Fruit fly (Drosophila melanogaster) whole organism, embryonic: ENCODE data around the gene hng2.

Source experiments
- Asciz ChIP-seq: fragments of 200-800 bp; sonication (Bioruptor generic); optimal IDR thresholded peaks from 2 replicates; lab custom pipeline; 2017; ENCODE audit warnings: missing biosample characterization, mild to moderate bottlenecking, missing genetic modification characterization, missing genetic modification reagents
- Awh ChIP-seq: fragments of 200-800 bp; sonication (Bioruptor generic); IDR thresholded peaks from 2 replicates; pipeline ENCODE4, ENCODE4 v1.3.6; 2022; ENCODE audit warnings: missing biosample characterization, missing genetic modification characterization
- Blimp-1 ChIP-seq: fragments of 200-800 bp; sonication (Bioruptor generic); optimal IDR thresholded peaks from 3 replicates; lab custom pipeline; 2018; ENCODE audit warnings: missing biosample characterization, missing genetic modification characterization, mild to moderate bottlenecking, moderate library complexity, missing genetic modification reagents
- Bteb2 ChIP-seq: fragments of 200-800 bp; sonication (Bioruptor generic); optimal IDR thresholded peaks from 2 replicates; lab custom pipeline; 2016; ENCODE audit warnings: missing biosample characterization, missing genetic modification characterization
- CG10321 ChIP-seq: fragments of 200-800 bp; sonication (Bioruptor generic); IDR thresholded peaks from 2 replicates; pipeline ENCODE4 v1.3.6; 2022; ENCODE audit warnings: missing biosample characterization, missing genetic modification characterization
- CG10979 ChIP-seq: fragments of 200-800 bp; sonication (Bioruptor generic); optimal IDR thresholded peaks from 2 replicates; lab custom pipeline; 2018; ENCODE audit warnings: missing biosample characterization, mild to moderate bottlenecking, missing genetic modification characterization, moderate library complexity
- CG11504 ChIP-seq: fragments of 200-800 bp; sonication (Bioruptor generic); optimal IDR thresholded peaks from 3 replicates; lab custom pipeline; 2019; ENCODE audit warnings: missing biosample characterization, mild to moderate bottlenecking, missing genetic modification characterization, moderate library complexity
- CG12104 ChIP-seq: fragments of 200-800 bp; sonication (Bioruptor generic); optimal IDR thresholded peaks from 3 replicates; lab custom pipeline; 2016; ENCODE audit warnings: missing biosample characterization, missing genetic modification characterization
- CG15514 ChIP-seq: fragments of 200-800 bp; sonication (Bioruptor generic); optimal IDR thresholded peaks from 3 replicates; lab custom pipeline; 2017; ENCODE audit warnings: missing biosample characterization, missing genetic modification characterization, mild to moderate bottlenecking, moderate library complexity, missing genetic modification reagents
- CG17361 ChIP-seq: fragments of 200-800 bp; sonication (Bioruptor generic); IDR thresholded peaks from 3 replicates; pipeline ENCODE4 v1.3.6; 2022; ENCODE audit warnings: missing biosample characterization, missing genetic modification characterization
- CG17829 ChIP-seq: fragments of 200-800 bp; optimal IDR thresholded peaks from 2 replicates; lab custom pipeline; 2019; ENCODE audit warnings: missing biosample characterization, mild to moderate bottlenecking, missing genetic modification characterization, moderate library complexity
- CG1792 ChIP-seq: fragments of 200-800 bp; sonication (Bioruptor generic); optimal IDR thresholded peaks from 2 replicates; lab custom pipeline; 2016; ENCODE audit warnings: missing biosample characterization, missing genetic modification characterization
- CG18262 ChIP-seq: fragments of 200-800 bp; optimal IDR thresholded peaks from 3 replicates; lab custom pipeline; 2019; ENCODE audit warnings: missing biosample characterization, mild to moderate bottlenecking, missing genetic modification characterization, moderate library complexity
- CG31441 ChIP-seq: fragments of 200-800 bp; sonication (Bioruptor generic); IDR thresholded peaks from 2 replicates; pipeline ENCODE4 v1.3.6; 2022; ENCODE audit warnings: missing biosample characterization, missing genetic modification characterization
- CG4820 ChIP-seq: fragments of 200-800 bp; sonication (Bioruptor generic); optimal IDR thresholded peaks from 3 replicates; lab custom pipeline; 2016; ENCODE audit warnings: missing biosample characterization, missing genetic modification characterization
- CG6175 ChIP-seq: fragments of 200-800 bp; sonication (Bioruptor generic); IDR thresholded peaks from 3 replicates; pipeline ENCODE4 v1.3.6; 2022; ENCODE audit warnings: missing biosample characterization, missing genetic modification characterization
- CG6254 ChIP-seq: fragments of 200-800 bp; sonication (Bioruptor generic); optimal IDR thresholded peaks from 3 replicates; lab custom pipeline; 2017; ENCODE audit warnings: mild to moderate bottlenecking, missing biosample characterization, missing genetic modification reagents, missing genetic modification characterization
- CG6813 ChIP-seq: fragments of 200-800 bp; sonication (Bioruptor generic); optimal IDR thresholded peaks from 2 replicates; lab custom pipeline; 2017; ENCODE audit warnings: missing biosample characterization, missing genetic modification characterization, mild to moderate bottlenecking, moderate library complexity, missing genetic modification reagents
- CG7987 ChIP-seq: fragments of 200-800 bp; sonication (Bioruptor generic); optimal IDR thresholded peaks from 2 replicates; lab custom pipeline; 2018; ENCODE audit warnings: missing biosample characterization, mild to moderate bottlenecking, missing genetic modification characterization, moderate library complexity
- CG9727 ChIP-seq: fragments of 200-800 bp; sonication (Bioruptor generic); optimal IDR thresholded peaks from 3 replicates; lab custom pipeline; 2017; ENCODE audit warnings: missing biosample characterization, mild to moderate bottlenecking, missing genetic modification characterization
- Dfd ChIP-seq, 2 experiments: fragments of >200 bp; optimal IDR thresholded peaks; 2 replicates each; lab custom pipeline; 2017; ENCODE audit warnings: missing biosample characterization in 2 of 2, missing genetic modification characterization in 2 of 2
- Ets65A ChIP-seq: fragments of 200-800 bp; sonication (Bioruptor generic); peaks from one replicate; lab custom pipeline; 2016; ENCODE audit warnings: missing biosample characterization, missing genetic modification characterization
- Hand ChIP-seq: fragments of 200-800 bp; sonication (Bioruptor generic); optimal IDR thresholded peaks from 2 replicates; lab custom pipeline; 2017; ENCODE audit warnings: mild to moderate bottlenecking, missing biosample characterization, missing genetic modification reagents, missing genetic modification characterization
- Hey ChIP-seq: fragments of 200-800 bp; sonication (Bioruptor generic); optimal IDR thresholded peaks from 3 replicates; lab custom pipeline; 2018; ENCODE audit warnings: missing biosample characterization, mild to moderate bottlenecking, missing genetic modification characterization
- MBD-R2 ChIP-seq: fragments of 200-800 bp; sonication (Bioruptor generic); IDR thresholded peaks from 2 replicates; pipeline ENCODE4 v1.3.6; 2022; ENCODE audit warnings: missing biosample characterization, missing genetic modification characterization
- Med ChIP-seq: fragments of 200-800 bp; sonication (Bioruptor generic); peaks from one replicate; lab custom pipeline; 2016; ENCODE audit warnings: missing biosample characterization, missing genetic modification characterization, mild to moderate bottlenecking, inconsistent platforms, moderate library complexity
- PHDP ChIP-seq: fragments of 200-800 bp; sonication (Bioruptor generic); optimal IDR thresholded peaks from 3 replicates; lab custom pipeline; 2018; ENCODE audit warnings: missing biosample characterization, mild to moderate bottlenecking, missing genetic modification characterization, moderate library complexity
- Pdp1 ChIP-seq, 2 experiments: fragments of 200-800 bp; sonication (Bioruptor generic); optimal IDR thresholded peaks; 3 replicates each; lab custom pipeline; 2016; ENCODE audit warnings: missing biosample characterization in 2 of 2, missing genetic modification characterization in 2 of 2, mild to moderate bottlenecking in 1 of 2, moderate library complexity in 1 of 2
- Poxn ChIP-seq: fragments of 200-800 bp; sonication (Bioruptor generic); IDR thresholded peaks from 2 replicates; pipeline ENCODE4 v1.3.6; 2022; ENCODE audit warnings: missing biosample characterization, missing genetic modification characterization
- Xbp1 ChIP-seq: fragments of 200-800 bp; sonication (Bioruptor generic); optimal IDR thresholded peaks from 3 replicates; lab custom pipeline; 2016; ENCODE audit warnings: missing biosample characterization, mild to moderate bottlenecking, missing genetic modification characterization
- bsh ChIP-seq, 2 experiments: fragments of 200-800 bp; sonication (Bioruptor generic); optimal IDR thresholded peaks; 2 replicates each; lab custom pipeline; 2017 to 2018; ENCODE audit warnings: mild to moderate bottlenecking in 2 of 2, missing biosample characterization in 2 of 2, missing genetic modification characterization in 2 of 2, moderate library complexity in 1 of 2
- cad ChIP-seq: fragments of >200 bp; optimal IDR thresholded peaks from 2 replicates; lab custom pipeline; 2017; ENCODE audit warnings: missing biosample characterization, missing genetic modification characterization
- cas ChIP-seq: fragments of 200-800 bp; sonication (Bioruptor generic); IDR thresholded peaks from 2 replicates; pipeline ENCODE4 v1.3.6; 2022; ENCODE audit warnings: missing biosample characterization, missing genetic modification characterization
- ci ChIP-seq: fragments of 200-800 bp; sonication (Bioruptor generic); IDR thresholded peaks from 3 replicates; pipeline ENCODE4 v1.3.6; 2022; ENCODE audit warnings: missing biosample characterization, missing genetic modification characterization
- croc ChIP-seq: fragments of 200-800 bp; sonication (Bioruptor generic); conservative IDR thresholded peaks from 3 replicates; pipeline ENCODE4 v1.3.6; 2022; ENCODE audit warnings: missing biosample characterization, missing genetic modification characterization
- dmrt99B ChIP-seq: fragments of 200-800 bp; sonication (Bioruptor generic); optimal IDR thresholded peaks from 2 replicates; lab custom pipeline; 2018; ENCODE audit warnings: missing biosample characterization, mild to moderate bottlenecking, missing genetic modification characterization, moderate library complexity
- eve ChIP-seq, 2 experiments: fragments of >200 bp; optimal IDR thresholded peaks; 2 replicates each; lab custom pipeline; 2017; ENCODE audit warnings: missing biosample characterization in 2 of 2, missing genetic modification characterization in 2 of 2
- fd96Cb ChIP-seq: fragments of 200-800 bp; sonication (Bioruptor generic); optimal IDR thresholded peaks from 2 replicates; lab custom pipeline; 2018; ENCODE audit warnings: missing biosample characterization, mild to moderate bottlenecking, missing genetic modification characterization, moderate library complexity
- hth ChIP-seq: fragments of >200 bp; optimal IDR thresholded peaks from 2 replicates; lab custom pipeline; 2017; ENCODE audit warnings: inconsistent platforms
- kni ChIP-seq: fragments of 200-800 bp; sonication (Bioruptor generic); optimal IDR thresholded peaks from 3 replicates; lab custom pipeline; 2017; ENCODE audit warnings: mild to moderate bottlenecking, missing biosample characterization, missing genetic modification reagents, missing genetic modification characterization
- mirr ChIP-seq: fragments of 200-800 bp; sonication (Bioruptor generic); optimal IDR thresholded peaks from 3 replicates; lab custom pipeline; 2018; ENCODE audit warnings: missing biosample characterization, mild to moderate bottlenecking, missing genetic modification characterization
- oc ChIP-seq: fragments of 200-800 bp; sonication (Bioruptor generic); optimal IDR thresholded peaks from 2 replicates; lab custom pipeline; 2018; ENCODE audit warnings: missing biosample characterization, mild to moderate bottlenecking, missing genetic modification characterization, moderate library complexity
- pum ChIP-seq: fragments of 200-800 bp; sonication (Bioruptor generic); optimal IDR thresholded peaks from 2 replicates; lab custom pipeline; 2016; ENCODE audit warnings: missing biosample characterization, missing genetic modification characterization
- sens ChIP-seq: fragments of 200-800 bp; sonication (Bioruptor generic); peaks from one replicate; lab custom pipeline; 2016; ENCODE audit warnings: missing biosample characterization, missing genetic modification characterization
- sim ChIP-seq: fragments of 200-800 bp; sonication (Bioruptor generic); IDR thresholded peaks from 2 replicates; pipeline ENCODE4 v1.3.6; 2022; ENCODE audit warnings: missing biosample characterization, missing genetic modification characterization
- sr ChIP-seq: fragments of 200-800 bp; sonication (Bioruptor generic); IDR thresholded peaks from 3 replicates; pipeline ENCODE4 v1.3.6; 2022; ENCODE audit warnings: missing biosample characterization, missing genetic modification characterization
- tgo ChIP-seq: fragments of 200-800 bp; sonication (Bioruptor generic); IDR thresholded peaks from 3 replicates; pipeline ENCODE4 v1.3.6; 2022; ENCODE audit warnings: missing biosample characterization, missing genetic modification characterization
- tio ChIP-seq: fragments of 200-800 bp; sonication (Bioruptor generic); optimal IDR thresholded peaks from 2 replicates; lab custom pipeline; 2017; ENCODE audit warnings: missing biosample characterization, missing genetic modification characterization, inconsistent platforms
- vvl ChIP-seq: fragments of 200-800 bp; sonication (Bioruptor generic); IDR thresholded peaks from 2 replicates; pipeline ENCODE4 v1.3.6; 2022; ENCODE audit warnings: missing biosample characterization, missing genetic modification characterization

Gene hng2

DNA sequence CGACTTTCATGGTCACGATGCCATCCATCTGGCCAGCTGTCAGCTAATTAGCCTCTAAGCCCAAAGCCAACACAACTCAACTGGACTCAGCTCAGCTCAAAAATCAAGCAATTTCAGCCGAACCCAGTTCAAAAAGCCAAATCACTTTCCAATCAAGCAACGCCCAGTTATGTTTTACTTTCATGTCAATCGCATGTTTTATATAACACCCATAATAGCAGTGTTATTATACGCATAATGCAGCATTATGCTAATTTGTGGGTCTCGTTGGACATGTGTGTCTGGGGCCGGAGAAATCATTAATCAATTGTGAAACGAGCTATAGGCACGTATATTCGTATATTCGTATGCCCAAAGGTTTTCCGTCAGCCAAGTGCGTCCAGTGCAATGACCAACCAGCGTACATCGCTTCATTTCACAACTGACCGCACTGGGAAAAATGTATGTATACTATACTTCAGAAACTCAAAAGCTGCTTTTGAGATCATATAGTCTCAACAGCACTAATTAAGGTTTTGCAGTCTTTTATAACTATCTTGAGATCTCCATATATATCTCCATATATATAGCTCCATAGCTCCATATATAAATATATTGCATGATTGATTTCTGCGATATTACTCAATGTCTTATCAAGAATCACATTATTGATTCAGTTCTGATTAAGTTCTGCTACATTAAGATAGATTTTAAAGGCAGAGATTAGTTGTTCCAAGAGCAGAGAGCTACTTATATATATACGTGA lies 18.4 kb upstream of the hng2 start (continued):
- TF ChIP-seq dmrt99B: peak; percentile 30
- TF ChIP-seq CG6813 (GFP tag; lab: Kevin White, UChicago): no peak
- no peak for TF ChIP-seq tgo (GFP tag; lab: Robert Waterston, UW)
- no peak for TF ChIP-seq Xbp1
- TF ChIP-seq Pdp1 (GFP tag; optimal IDR thresholded peaks at IDR 0.05; lab: Kevin White, UChicago): peak in 1 of 2 experiments; percentile 58
- no peak for TF ChIP-seq MBD-R2 (GFP tag; lab: Robert Waterston, UW)
- TF ChIP-seq CG15514: no peak
- TF ChIP-seq CG1792 (GFP tag; lab: Kevin White, UChicago): no peak
- peak; percentile 9 for TF ChIP-seq Asciz (GFP tag; lab: Kevin White, UChicago)
- peak; percentile 52; the same call in 1 of the 2 replicates for TF ChIP-seq CG31441 (GFP tag; lab: Robert Waterston, UW)
- no peak for TF ChIP-seq Poxn (GFP tag; lab: Robert Waterston, UW)
- no peak for TF ChIP-seq sr
- TF ChIP-seq CG12104 (GFP tag; lab: Kevin White, UChicago): no peak
- TF ChIP-seq Bteb2 (GFP tag; lab: Kevin White, UChicago): no peak
- TF ChIP-seq sens (GFP tag; lab: Kevin White, UChicago): peak; percentile 80
- no peak for TF ChIP-seq CG17361 (GFP tag; lab: Robert Waterston, UW)
- TF ChIP-seq vvl (GFP tag; lab: Robert Waterston, UW): peak; percentile 64; the same call in 1 of the 2 replicates
- peak; percentile 64 for TF ChIP-seq Blimp-1 (GFP tag; lab: Kevin White, UChicago)
- peak; percentile 59 for TF ChIP-seq oc (tag; lab: Kevin White, UChicago)
- TF ChIP-seq CG18262: peak; percentile 25
- no peak for TF ChIP-seq tio (GFP tag; lab: Kevin White, UChicago)
- TF ChIP-seq croc: no peak
- TF ChIP-seq cas (GFP tag; lab: Robert Waterston, UW): no peak
- no peak for TF ChIP-seq Ets65A
- TF ChIP-seq bsh (GFP tag; optimal IDR thresholded peaks at IDR 0.05; lab: Kevin White, UChicago): no peak
- TF ChIP-seq CG9727: no peak
- TF ChIP-seq cad (GFP tag; lab: Kevin White, UChicago): no peak
- no peak for TF ChIP-seq eve (GFP tag; optimal IDR thresholded peaks at IDR 0.05; lab: Kevin White, UChicago)
- 0 out of 3 replicates have a peak, but pooled peaks have one; percentile 7 for TF ChIP-seq CG6175
- no peak for TF ChIP-seq hth (lab: Kevin White, UChicago)
- peak; percentile 23 for TF ChIP-seq fd96Cb (tag; lab: Kevin White, UChicago)
- no peak for TF ChIP-seq CG10321
- TF ChIP-seq CG10979 (tag; lab: Kevin White, UChicago): peak; percentile 44
- TF ChIP-seq Awh (GFP tag; lab: Robert Waterston, UW): 0 out of 2 replicates have a peak, but pooled peaks have one; percentile 22
- TF ChIP-seq Hand (GFP tag; lab: Kevin White, UChicago): no peak
- TF ChIP-seq PHDP: no peak
- TF ChIP-seq CG6254 (GFP tag; lab: Kevin White, UChicago): no peak
- TF ChIP-seq mirr (GFP tag; lab: Kevin White, UChicago): no peak
- TF ChIP-seq Med (GFP tag; lab: Kevin White, UChicago): peak; percentile 49
- TF ChIP-seq kni: peak; percentile 1
- peak; percentile 5 for TF ChIP-seq CG17829
- no peak for TF ChIP-seq sim
- TF ChIP-seq ci (GFP tag; lab: Robert Waterston, UW): no peak
- TF ChIP-seq CG7987 (GFP tag; lab: Kevin White, UChicago): no peak
- TF ChIP-seq Dfd (GFP tag; optimal IDR thresholded peaks at IDR 0.05; lab: Kevin White, UChicago): no peak
- TF ChIP-seq CG11504 (tag; lab: Kevin White, UChicago): peak; percentile 57
- TF ChIP-seq pum: no peak
- no peak for TF ChIP-seq Hey
- TF ChIP-seq CG4820 (GFP tag; lab: Kevin White, UChicago): no peak
